Worm (Caenorhabditis elegans): ENCODE measurements around the gene F58A3.3.

F58A3.3 gene

ce11 chrX:11031047-11031695 is 18.7 kb downstream of the F58A3.3 start:
- TF ChIP-seq set-16 (GFP tag; IDR thresholded peaks at IDR 0.05) (peak; percentile 94), ztf-11 (tag; optimal IDR thresholded peaks at IDR 0.05) (peak; percentile 36), dmd-9 (GFP tag; IDR thresholded peaks at IDR 0.05) (peak; percentile 52; the same call in 1 of the 2 replicates), skn-1 (tag; optimal IDR thresholded peaks at IDR 0.05) (no peak), zfp-2 (tag; optimal IDR thresholded peaks at IDR 0.05) (peak; percentile 38), dve-1 (tag; optimal IDR thresholded peaks at IDR 0.05; ENCODE audit: insufficient read depth) (peak; percentile 92), lin-13 (GFP tag; optimal IDR thresholded peaks at IDR 0.05) (peak; percentile 70), F26F4.8 (GFP tag; conservative IDR thresholded peaks at IDR 0.05) (no peak), hmg-1.1 (GFP tag; IDR thresholded peaks at IDR 0.05) (peak; percentile 87), nhr-77 (tag; optimal IDR thresholded peaks at IDR 0.05) (no peak), F37D6.2 (tag; optimal IDR thresholded peaks at IDR 0.05) (peak; percentile 83), daf-16 (GFP tag; optimal IDR thresholded peaks at IDR 0.05) (peak; percentile 51 to 52), daf-16 (tag; optimal IDR thresholded peaks at IDR 0.05) (peak; percentile 83), pqm-1 (tag; optimal IDR thresholded peaks at IDR 0.05) (peak; percentile 10), daf-19 (GFP tag; conservative IDR thresholded peaks at IDR 0.05) (no peak), snpc-4 (tag; optimal IDR thresholded peaks at IDR 0.05) (no peak), php-3 (GFP tag; IDR thresholded peaks at IDR 0.05) (peak; percentile 58; the same call in 1 of the 2 replicates), unc-130 (GFP tag; optimal IDR thresholded peaks at IDR 0.05) (peak; percentile 40), ceh-44 (GFP tag; IDR thresholded peaks at IDR 0.05) (no peak), madf-5 (GFP tag; IDR thresholded peaks at IDR 0.05) (0 out of 4 replicates have a peak, but pooled peaks of 1 of the 2 experiments have one; percentile 24), daf-8 (GFP tag; IDR thresholded peaks at IDR 0.05) (no peak), ZK546.5 (tag; optimal IDR thresholded peaks at IDR 0.05) (no peak), Y48G9A.11 (GFP tag; IDR thresholded peaks at IDR 0.05) (no peak), rbr-2 (tag; optimal IDR thresholded peaks at IDR 0.05) (peak; percentile 97), nhr-25 (tag; optimal IDR thresholded peaks at IDR 0.05; ENCODE audit: borderline replicate concordance, insufficient read depth) (peak; percentile 86), unc-62 (GFP tag; optimal IDR thresholded peaks at IDR 0.05 in 1 of 2) (peak in 1 of 2 experiments; percentile 100), unc-62 (tag; optimal IDR thresholded peaks at IDR 0.05) (peak; percentile 77), nhr-11 (tag; optimal IDR thresholded peaks at IDR 0.05) (peak; percentile 91), ceh-28 (tag; optimal IDR thresholded peaks at IDR 0.05) (peak; percentile 48), nhr-42 (GFP tag; IDR thresholded peaks at IDR 0.05) (no peak), ama-1 (optimal IDR thresholded peaks at IDR 0.05) (peak; percentile 18), duxl-1 (tag; optimal IDR thresholded peaks at IDR 0.05; ENCODE audit: poor library complexity) (peak; percentile 33), D1046.2 (GFP tag; IDR thresholded peaks at IDR 0.05) (no peak), Y105C5A.15 (GFP tag; IDR thresholded peaks at IDR 0.05) (no peak), lin-15B (tag; optimal IDR thresholded peaks at IDR 0.05) (no peak), ceh-82 (tag; optimal IDR thresholded peaks at IDR 0.05) (no peak), mep-1 (tag; optimal IDR thresholded peaks at IDR 0.05) (peak; percentile 92), lin-39 (tag; optimal IDR thresholded peaks at IDR 0.05) (no peak), mdt-29 (GFP tag; IDR thresholded peaks at IDR 0.05) (no peak), nhr-28 (tag; optimal IDR thresholded peaks at IDR 0.05) (peak; percentile 78), nhr-111 (GFP tag; optimal IDR thresholded peaks at IDR 0.05) (no peak), R02D3.7 (tag; optimal IDR thresholded peaks at IDR 0.05) (no peak), lin-29 (GFP tag; IDR thresholded peaks at IDR 0.05) (no peak), spr-1 (tag; optimal IDR thresholded peaks at IDR 0.05) (peak; percentile 76), tag-97 (GFP tag; IDR thresholded peaks at IDR 0.05) (0 out of 2 replicates have a peak, but pooled peaks have one; percentile 84), T20F7.1 (GFP tag; optimal IDR thresholded peaks at IDR 0.05) (peak; percentile 71), mxl-2 (GFP tag; conservative IDR thresholded peaks at IDR 0.05) (no peak), ZK337.2 (GFP tag; IDR thresholded peaks at IDR 0.05) (no peak), egl-43 (GFP tag; IDR thresholded peaks at IDR 0.05) (peak; percentile 92), nhr-41 (GFP tag; IDR thresholded peaks at IDR 0.05) (no peak), mxl-3 (GFP tag; optimal IDR thresholded peaks at IDR 0.05) (peak; percentile 95)
